Worm (Caenorhabditis elegans) whole organism, L4 larva: Measurements from ENCODE around the gene nlp-52.

Experiments used
- F10B5.3 ChIP-seq: sonication (generic microtip); optimal IDR thresholded peaks from 2 replicates; lab custom pipeline; 2016; ENCODE audit warnings: mild to moderate bottlenecking, missing genetic modification characterization, missing compliant biosample characterization
- F37D6.2 ChIP-seq: sonication (generic microtip); optimal IDR thresholded peaks from 2 replicates; lab custom pipeline; 2016; ENCODE audit warnings: mild to moderate bottlenecking, missing genetic modification characterization, missing compliant biosample characterization
- T26A8.4 ChIP-seq: fragments of 200-800 bp; sonication (Bioruptor generic); IDR thresholded peaks from 2 replicates; pipeline ENCODE4 v1.3.6; 2022; ENCODE audit warnings: missing genetic modification characterization, missing compliant biosample characterization
- Y105C5A.15 ChIP-seq: fragments of 200-800 bp; sonication (Bioruptor generic); IDR thresholded peaks from 2 replicates; pipeline ENCODE4 v1.3.6; 2022; ENCODE audit warnings: missing genetic modification characterization, missing compliant biosample characterization
- Y48G9A.11 ChIP-seq: fragments of 200-800 bp; sonication (Bioruptor generic); IDR thresholded peaks from 2 replicates; pipeline ENCODE4 v1.3.6; 2022; ENCODE audit warnings: missing genetic modification reagents, missing genetic modification characterization, missing compliant biosample characterization
- Y75B8A.6 ChIP-seq: fragments of 200-800 bp; sonication (Bioruptor generic); IDR thresholded peaks from 2 replicates; pipeline ENCODE4 v1.3.6; 2022; ENCODE audit warnings: missing genetic modification reagents, missing genetic modification characterization, missing compliant biosample characterization
- ZK337.2 ChIP-seq: fragments of 200-800 bp; sonication (Bioruptor generic); IDR thresholded peaks from 2 replicates; pipeline ENCODE4 v1.3.6; 2022; ENCODE audit warnings: missing genetic modification reagents, missing genetic modification characterization, missing compliant biosample characterization
- aha-1 ChIP-seq: fragments of 150-350 bp; peaks from one replicate; lab custom pipeline; 2014; ENCODE audit warnings: missing biosample characterization, missing genetic modification characterization
- ceh-20 ChIP-seq: fragments of 200-800 bp; sonication (Bioruptor generic); IDR thresholded peaks from 2 replicates; pipeline ENCODE4 v1.3.6; 2022; ENCODE audit warnings: missing genetic modification reagents, missing genetic modification characterization, missing compliant biosample characterization
- ceh-32 ChIP-seq: sonication (generic microtip); optimal IDR thresholded peaks from 2 replicates; lab custom pipeline; 2016; ENCODE audit warnings: mild to moderate bottlenecking, missing genetic modification characterization, missing compliant biosample characterization; ENCODE audit not compliant: poor library complexity
- ceh-44 ChIP-seq: fragments of 200-800 bp; sonication (Bioruptor generic); IDR thresholded peaks from 2 replicates; pipeline ENCODE4 v1.3.6; 2022; ENCODE audit warnings: missing genetic modification reagents, missing genetic modification characterization, missing compliant biosample characterization
- ceh-82 ChIP-seq: sonication (generic microtip); optimal IDR thresholded peaks from 2 replicates; lab custom pipeline; 2017; ENCODE audit warnings: missing biosample characterization, missing genetic modification characterization
- daf-16 ChIP-seq, 3 experiments: sonication (generic microtip); optimal IDR thresholded peaks; 2 replicates each; lab custom pipeline; 2016 to 2017; ENCODE audit warnings: missing genetic modification characterization in 3 of 3, missing genetic modification reagents in 3 of 3, mild to moderate bottlenecking in 2 of 3, missing compliant biosample characterization in 2 of 3, missing biosample characterization in 1 of 3, moderate library complexity in 1 of 3
- daf-19 ChIP-seq: fragments of 200-800 bp; sonication (Bioruptor generic); conservative IDR thresholded peaks from 2 replicates; pipeline ENCODE4 v1.3.6; 2022; ENCODE audit warnings: missing genetic modification characterization, missing compliant biosample characterization
- dmd-6 ChIP-seq: fragments of 200-800 bp; sonication (Bioruptor generic); IDR thresholded peaks from 2 replicates; pipeline ENCODE4 v1.3.6; 2022; ENCODE audit warnings: missing genetic modification reagents, missing genetic modification characterization, missing compliant biosample characterization
- dmd-8 ChIP-seq: fragments of 200-800 bp; sonication (Bioruptor generic); IDR thresholded peaks from 2 replicates; pipeline ENCODE4 v1.3.6; 2022; ENCODE audit warnings: missing genetic modification characterization, missing compliant biosample characterization
- dpl-1 ChIP-seq: fragments of 150-350 bp; optimal IDR thresholded peaks from 2 replicates; lab custom pipeline; 2014; ENCODE audit warnings: missing biosample characterization, missing genetic modification reagents, missing genetic modification characterization
- duxl-1 ChIP-seq: sonication (generic microtip); optimal IDR thresholded peaks from 2 replicates; lab custom pipeline; 2016; ENCODE audit warnings: mild to moderate bottlenecking, missing genetic modification characterization, moderate library complexity, missing compliant biosample characterization; ENCODE audit not compliant: poor library complexity
- dve-1 ChIP-seq: sonication (generic microtip); optimal IDR thresholded peaks from 2 replicates; lab custom pipeline; 2017; ENCODE audit warnings: antibody characterized with exemption, mild to moderate bottlenecking, missing genetic modification characterization, missing compliant biosample characterization; ENCODE audit not compliant: insufficient read depth
- egl-43 ChIP-seq: fragments of 200-800 bp; sonication (Bioruptor generic); IDR thresholded peaks from 2 replicates; pipeline ENCODE4 v1.3.6; 2022; ENCODE audit warnings: missing genetic modification reagents, missing genetic modification characterization, missing compliant biosample characterization
- fkh-10 ChIP-seq: fragments of 150-350 bp; optimal IDR thresholded peaks from 2 replicates; lab custom pipeline; 2014; ENCODE audit warnings: missing biosample characterization, missing genetic modification reagents, missing genetic modification characterization
- hif-1 ChIP-seq, 2 experiments: sonication (generic microtip); optimal IDR thresholded peaks; 2 replicates each; lab custom pipeline; 2016 to 2017; ENCODE audit warnings: missing compliant biosample characterization in 2 of 2, missing genetic modification characterization in 2 of 2, missing genetic modification reagents in 2 of 2, missing genotype in 2 of 2, mild to moderate bottlenecking in 1 of 2
- hlh-11 ChIP-seq: fragments of 200-800 bp; sonication (Bioruptor generic); optimal IDR thresholded peaks from 2 replicates; lab custom pipeline; 2018; ENCODE audit warnings: mild to moderate bottlenecking, missing genetic modification characterization, missing compliant biosample characterization
- hlh-30 ChIP-seq: sonication (generic microtip); optimal IDR thresholded peaks from 2 replicates; lab custom pipeline; 2017; ENCODE audit warnings: antibody characterized with exemption, mild to moderate bottlenecking, missing genetic modification characterization, missing compliant biosample characterization; ENCODE audit not compliant: insufficient read depth
- lin-1 ChIP-seq: fragments of 200-800 bp; sonication (Bioruptor generic); IDR thresholded peaks from 2 replicates; pipeline ENCODE4 v1.3.6; 2022; ENCODE audit warnings: missing genetic modification reagents, missing genetic modification characterization, missing compliant biosample characterization
- lin-15B ChIP-seq: fragments of 150-350 bp; sonication (generic microtip); optimal IDR thresholded peaks from 3 replicates; lab custom pipeline; 2014; ENCODE audit warnings: missing biosample characterization, missing genetic modification characterization
- lin-39 ChIP-seq: fragments of 150-350 bp; optimal IDR thresholded peaks from 2 replicates; lab custom pipeline; 2014; ENCODE audit warnings: missing biosample characterization, missing genetic modification reagents, missing genetic modification characterization
- madf-9 ChIP-seq: fragments of 200-800 bp; sonication (Bioruptor generic); conservative IDR thresholded peaks from 2 replicates; pipeline ENCODE4 v1.3.6; 2022; ENCODE audit warnings: missing genetic modification reagents, missing genetic modification characterization, missing compliant biosample characterization
- mdt-29 ChIP-seq: fragments of 200-800 bp; sonication (Bioruptor generic); IDR thresholded peaks from 2 replicates; pipeline ENCODE4 v1.3.6; 2022; ENCODE audit warnings: missing genetic modification reagents, missing genetic modification characterization, missing compliant biosample characterization
- mep-1 ChIP-seq: fragments of 150-350 bp; sonication (generic microtip); optimal IDR thresholded peaks from 3 replicates; lab custom pipeline; 2014; ENCODE audit warnings: missing biosample characterization, missing genetic modification characterization
- mes-2 ChIP-seq: sonication (generic microtip); optimal IDR thresholded peaks from 2 replicates; lab custom pipeline; 2016; ENCODE audit warnings: missing genotype, mild to moderate bottlenecking, missing genetic modification characterization, missing compliant biosample characterization; ENCODE audit not compliant: poor library complexity, severe bottlenecking
- mxl-3 ChIP-seq: fragments of 200-800 bp; sonication (Bioruptor generic); optimal IDR thresholded peaks from 2 replicates; lab custom pipeline; 2018; ENCODE audit warnings: mild to moderate bottlenecking, missing genetic modification characterization, missing compliant biosample characterization
- nhr-102 ChIP-seq: sonication (generic microtip); optimal IDR thresholded peaks from 2 replicates; lab custom pipeline; 2016; ENCODE audit warnings: mild to moderate bottlenecking, missing genetic modification characterization, moderate library complexity, missing compliant biosample characterization
- nhr-11 ChIP-seq: fragments of 150-350 bp; optimal IDR thresholded peaks from 2 replicates; lab custom pipeline; 2014; ENCODE audit warnings: missing biosample characterization, missing genetic modification characterization
- nhr-237 ChIP-seq: sonication (generic microtip); optimal IDR thresholded peaks from 2 replicates; lab custom pipeline; 2017; ENCODE audit warnings: missing biosample characterization, missing genetic modification characterization
- nhr-28 ChIP-seq: fragments of 150-350 bp; optimal IDR thresholded peaks from 2 replicates; lab custom pipeline; 2014; ENCODE audit warnings: missing biosample characterization, missing genetic modification characterization
- nhr-48 ChIP-seq: sonication (generic microtip); optimal IDR thresholded peaks from 2 replicates; lab custom pipeline; 2016; ENCODE audit warnings: mild to moderate bottlenecking, missing genetic modification characterization, missing compliant biosample characterization
- nhr-6 ChIP-seq: fragments of 150-350 bp; optimal IDR thresholded peaks from 2 replicates; lab custom pipeline; 2014; ENCODE audit warnings: missing biosample characterization, missing genetic modification characterization
- nhr-77 ChIP-seq: fragments of 150-350 bp; optimal IDR thresholded peaks from 2 replicates; lab custom pipeline; 2014; ENCODE audit warnings: missing biosample characterization, missing genetic modification characterization
- pqm-1 ChIP-seq: sonication (generic microtip); optimal IDR thresholded peaks from 2 replicates; lab custom pipeline; 2017; ENCODE audit warnings: missing biosample characterization, missing genetic modification characterization
- rbr-2 ChIP-seq: sonication (generic microtip); optimal IDR thresholded peaks from 2 replicates; lab custom pipeline; 2016; ENCODE audit warnings: missing genotype, missing genetic modification characterization, missing compliant biosample characterization
- sdz-12 ChIP-seq: fragments of 200-800 bp; sonication (Bioruptor generic); optimal IDR thresholded peaks from 2 replicates; lab custom pipeline; 2018; ENCODE audit warnings: mild to moderate bottlenecking, missing genetic modification characterization, missing compliant biosample characterization
- set-16 ChIP-seq: fragments of 200-800 bp; sonication (Bioruptor generic); IDR thresholded peaks from 2 replicates; pipeline ENCODE4 v1.3.6; 2022; ENCODE audit warnings: missing genetic modification reagents, missing genetic modification characterization, missing compliant biosample characterization
- spr-1 ChIP-seq: sonication (generic microtip); optimal IDR thresholded peaks from 2 replicates; lab custom pipeline; 2016; ENCODE audit warnings: mild to moderate bottlenecking, missing genetic modification characterization, missing compliant biosample characterization
- unc-130 ChIP-seq: sonication (generic microtip); optimal IDR thresholded peaks from 2 replicates; lab custom pipeline; 2016; ENCODE audit warnings: missing genetic modification reagents, missing genetic modification characterization, missing compliant biosample characterization
- unc-39 ChIP-seq: sonication (generic microtip); optimal IDR thresholded peaks from 2 replicates; lab custom pipeline; 2017; ENCODE audit warnings: missing biosample characterization, missing genetic modification characterization
- ztf-11 ChIP-seq: fragments of 150-350 bp; optimal IDR thresholded peaks from 2 replicates; lab custom pipeline; 2014; ENCODE audit warnings: missing biosample characterization, missing genetic modification characterization

Gene nlp-52

DNA sequence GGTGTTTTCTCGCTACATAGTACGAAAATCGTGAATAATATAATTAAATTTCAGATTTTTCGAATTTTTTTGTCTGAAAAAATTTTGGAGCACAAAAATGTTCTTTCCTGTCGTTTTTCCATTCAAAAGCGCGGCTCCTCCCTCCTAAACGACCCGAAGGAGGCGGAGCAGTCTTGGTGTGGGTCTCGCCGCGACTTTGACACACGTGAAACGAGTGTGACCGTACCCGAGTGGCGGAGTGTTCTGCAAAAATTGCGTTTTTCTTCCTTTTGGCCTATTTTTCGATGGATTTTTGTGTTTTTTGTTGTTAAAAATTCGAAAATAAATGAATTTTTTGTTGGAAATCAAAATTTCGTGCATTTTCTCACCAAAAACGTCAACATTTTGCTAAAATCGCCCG lies 32.0 kb downstream of the nlp-52 start, which contains the start of gene snt-2 (continued):
- peak; percentile 61; the same call in 1 of the 2 replicates for TF ChIP-seq Y48G9A.11
- no peak for TF ChIP-seq unc-39 (tag; lab: Kevin White, UChicago)
- peak; percentile 81 for TF ChIP-seq dpl-1 (GFP tag; lab: Kevin White, UChicago)
- peak; percentile 62 for TF ChIP-seq hlh-11 (tag; lab: Kevin White, UChicago)
- TF ChIP-seq daf-19 (GFP tag; lab: Robert Waterston, UW) = no peak
- TF ChIP-seq dmd-6 (GFP tag; lab: Robert Waterston, UW) = peak; percentile 36
- peak; percentile 14 for TF ChIP-seq lin-15B
- TF ChIP-seq madf-9 (GFP tag; lab: Robert Waterston, UW) = no peak
- peak; percentile 69 for TF ChIP-seq fkh-10 (GFP tag; lab: Kevin White, UChicago)
- no peak for TF ChIP-seq sdz-12 (GFP tag; lab: Kevin White, UChicago)
- no peak for TF ChIP-seq nhr-237
- no peak for TF ChIP-seq lin-1 (GFP tag; lab: Robert Waterston, UW)
- peak; percentile 85 for TF ChIP-seq mes-2
- TF ChIP-seq ZK337.2 (GFP tag; lab: Robert Waterston, UW) = no peak
- peak; percentile 51 for TF ChIP-seq mxl-3
- no peak for TF ChIP-seq ceh-82 (tag; lab: Kevin White, UChicago)
- no peak for TF ChIP-seq nhr-48 (tag; lab: Kevin White, UChicago)
- peak; percentile 39; the same call in 1 of the 2 replicates for TF ChIP-seq set-16 (GFP tag; lab: Robert Waterston, UW)
- TF ChIP-seq T26A8.4 (GFP tag; lab: Robert Waterston, UW) = peak; percentile 58
- TF ChIP-seq nhr-6 (tag; lab: Kevin White, UChicago) = peak; percentile 71
- no peak for TF ChIP-seq Y75B8A.6 (GFP tag; lab: Robert Waterston, UW)
- peak; percentile 99 for TF ChIP-seq aha-1 (tag; lab: Kevin White, UChicago)
- no peak for TF ChIP-seq ceh-32
- TF ChIP-seq Y105C5A.15 (GFP tag; lab: Robert Waterston, UW) = no peak
- 0 out of 2 replicates have a peak, but pooled peaks have one; percentile 26 for TF ChIP-seq mdt-29 (GFP tag; lab: Robert Waterston, UW)
- peak; percentile 25 for TF ChIP-seq pqm-1 (tag; lab: Kevin White, UChicago)
- TF ChIP-seq ceh-44 (GFP tag; lab: Robert Waterston, UW) = no peak
- TF ChIP-seq lin-39 (tag; lab: Kevin White, UChicago) = no peak
- 0 out of 2 replicates have a peak, but pooled peaks have one; percentile 20 for TF ChIP-seq egl-43 (GFP tag; lab: Robert Waterston, UW)
- peak; percentile 42 for TF ChIP-seq duxl-1 (tag; lab: Kevin White, UChicago)
- TF ChIP-seq ceh-20 (GFP tag; lab: Robert Waterston, UW) = 0 out of 2 replicates have a peak, but pooled peaks have one; percentile 22
- no peak for TF ChIP-seq daf-16 (GFP tag; optimal IDR thresholded peaks at IDR 0.05; lab: Kevin White, UChicago)
- peak; percentile 29 for TF ChIP-seq daf-16 (tag; optimal IDR thresholded peaks at IDR 0.05; lab: Kevin White, UChicago)
- TF ChIP-seq nhr-102 (tag; lab: Kevin White, UChicago) = peak; percentile 31
- peak; percentile 70 for TF ChIP-seq nhr-28 (tag; lab: Kevin White, UChicago)
- TF ChIP-seq nhr-11 (tag; lab: Kevin White, UChicago) = peak; percentile 63
- TF ChIP-seq dmd-8 = no peak
- peak; percentile 84 for TF ChIP-seq mep-1 (tag; lab: Kevin White, UChicago)
- peak; percentile 72 for TF ChIP-seq dve-1 (tag; lab: Kevin White, UChicago)
- TF ChIP-seq rbr-2 (tag; lab: Kevin White, UChicago) = peak; percentile 78
- TF ChIP-seq spr-1 = peak; percentile 28
- no peak for TF ChIP-seq ztf-11
- TF ChIP-seq F37D6.2 (tag; lab: Kevin White, UChicago) = peak; percentile 38
- TF ChIP-seq hlh-30 (tag; lab: Kevin White, UChicago) = peak; percentile 87
- TF ChIP-seq F10B5.3 = peak; percentile 15
- TF ChIP-seq hif-1 (tag; optimal IDR thresholded peaks at IDR 0.05; lab: Kevin White, UChicago) = peak in 1 of 2 experiments; percentile 61
- peak; percentile 23 for TF ChIP-seq nhr-77 (tag; lab: Kevin White, UChicago)
- TF ChIP-seq unc-130 (GFP tag; lab: Kevin White, UChicago) = peak; percentile 59
